Fruit fly (Drosophila melanogaster) whole organism, embryonic: ENCODE data around the gene vsg.

Experiments
- ATbp ChIP-seq: fragments of 200-800 bp; sonication (Bioruptor generic); optimal IDR thresholded peaks from 2 replicates; lab custom pipeline; 2017; ENCODE audit warnings: missing biosample characterization, mild to moderate bottlenecking, missing genetic modification characterization, missing genetic modification reagents
- Abd-B ChIP-seq: fragments of 200-800 bp; sonication (Bioruptor generic); optimal IDR thresholded peaks from 2 replicates; lab custom pipeline; 2018; ENCODE audit warnings: missing biosample characterization, mild to moderate bottlenecking, missing genetic modification characterization, moderate library complexity
- Atf6 ChIP-seq: fragments of 200-800 bp; sonication (Bioruptor generic); IDR thresholded peaks from 2 replicates; pipeline ENCODE4 v1.3.6; 2022; ENCODE audit warnings: missing biosample characterization, missing genetic modification characterization
- B-H1 ChIP-seq: fragments of 200-800 bp; sonication (Bioruptor generic); IDR thresholded peaks from 3 replicates; pipeline ENCODE4 v1.3.6; 2022; ENCODE audit warnings: missing biosample characterization, missing genetic modification characterization
- CG10366 ChIP-seq: fragments of 200-800 bp; sonication (Bioruptor generic); IDR thresholded peaks from 2 replicates; pipeline ENCODE4 v1.3.6; 2022; ENCODE audit warnings: missing biosample characterization, missing genetic modification characterization
- CG10565 ChIP-seq: fragments of 200-800 bp; sonication (Bioruptor generic); optimal IDR thresholded peaks from 3 replicates; lab custom pipeline; 2016; ENCODE audit warnings: missing biosample characterization, mild to moderate bottlenecking, missing genetic modification characterization
- CG11504 ChIP-seq: fragments of 200-800 bp; sonication (Bioruptor generic); optimal IDR thresholded peaks from 3 replicates; lab custom pipeline; 2019; ENCODE audit warnings: missing biosample characterization, mild to moderate bottlenecking, missing genetic modification characterization, moderate library complexity
- CG12155 ChIP-seq: fragments of 200-800 bp; sonication (Bioruptor generic); optimal IDR thresholded peaks from 3 replicates; lab custom pipeline; 2016; ENCODE audit warnings: missing biosample characterization, missing genetic modification characterization
- CG12942 ChIP-seq: fragments of 200-800 bp; sonication (Bioruptor generic); optimal IDR thresholded peaks from 3 replicates; lab custom pipeline; 2016; ENCODE audit warnings: missing biosample characterization, missing genetic modification characterization
- CG13123 ChIP-seq: fragments of 200-800 bp; sonication (Bioruptor generic); optimal IDR thresholded peaks from 2 replicates; lab custom pipeline; 2016; ENCODE audit warnings: missing biosample characterization, missing genetic modification characterization
- CG15073 ChIP-seq: fragments of 200-800 bp; sonication (Bioruptor generic); optimal IDR thresholded peaks from 2 replicates; lab custom pipeline; 2016; ENCODE audit warnings: missing biosample characterization, missing genetic modification characterization
- CG16863 ChIP-seq: fragments of 200-800 bp; sonication (Bioruptor generic); optimal IDR thresholded peaks from 3 replicates; lab custom pipeline; 2016; ENCODE audit warnings: missing biosample characterization, missing genetic modification characterization
- CG2129 ChIP-seq: fragments of 200-800 bp; sonication (Bioruptor generic); IDR thresholded peaks from 2 replicates; pipeline ENCODE4 v1.3.6; 2022; ENCODE audit warnings: missing biosample characterization, missing genetic modification characterization; ENCODE audit not compliant: partially characterized antibody
- CG2199 ChIP-seq: fragments of 200-800 bp; sonication (Bioruptor generic); IDR thresholded peaks from 3 replicates; pipeline ENCODE4 v1.3.6; 2022; ENCODE audit warnings: missing biosample characterization, missing genetic modification characterization
- CG34376 ChIP-seq: fragments of 200-800 bp; sonication (Bioruptor generic); optimal IDR thresholded peaks from 2 replicates; lab custom pipeline; 2018; ENCODE audit warnings: missing biosample characterization, mild to moderate bottlenecking, missing genetic modification characterization
- CG34422 ChIP-seq: fragments of 200-800 bp; sonication (Bioruptor generic); IDR thresholded peaks from 3 replicates; pipeline ENCODE4 v1.3.6; 2022; ENCODE audit warnings: missing biosample characterization, missing genetic modification characterization
- CG5245 ChIP-seq: fragments of 200-800 bp; sonication (Bioruptor generic); optimal IDR thresholded peaks from 3 replicates; lab custom pipeline; 2016; ENCODE audit warnings: missing biosample characterization, missing genetic modification characterization
- CG6175 ChIP-seq: fragments of 200-800 bp; sonication (Bioruptor generic); IDR thresholded peaks from 3 replicates; pipeline ENCODE4 v1.3.6; 2022; ENCODE audit warnings: missing biosample characterization, missing genetic modification characterization
- CG7556 ChIP-seq: fragments of 200-800 bp; sonication (Bioruptor generic); optimal IDR thresholded peaks from 2 replicates; lab custom pipeline; 2017; ENCODE audit warnings: missing biosample characterization, mild to moderate bottlenecking, missing genetic modification characterization
- CG7786 ChIP-seq: fragments of 200-800 bp; sonication (Bioruptor generic); optimal IDR thresholded peaks from 2 replicates; lab custom pipeline; 2016; ENCODE audit warnings: missing biosample characterization, missing genetic modification characterization
- CG7928 ChIP-seq: fragments of 200-800 bp; sonication (Bioruptor generic); optimal IDR thresholded peaks from 2 replicates; lab custom pipeline; 2017; ENCODE audit warnings: missing biosample characterization, mild to moderate bottlenecking, missing genetic modification characterization
- CG7963 ChIP-seq: fragments of 200-800 bp; sonication (Bioruptor generic); IDR thresholded peaks from 3 replicates; pipeline ENCODE4 v1.3.6; 2022; ENCODE audit warnings: missing biosample characterization, missing genetic modification characterization; ENCODE audit not compliant: partially characterized antibody
- Deaf1 ChIP-seq: fragments of 200-800 bp; optimal IDR thresholded peaks from 3 replicates; lab custom pipeline; 2019; ENCODE audit warnings: missing biosample characterization, mild to moderate bottlenecking, missing genetic modification characterization, moderate library complexity
- Dip2 ChIP-seq: fragments of 200-800 bp; sonication (Bioruptor generic); IDR thresholded peaks from 2 replicates; pipeline ENCODE4 v1.3.6; 2022; ENCODE audit warnings: missing biosample characterization, missing genetic modification characterization
- E2f2 ChIP-seq: fragments of 200-800 bp; sonication (Bioruptor generic); IDR thresholded peaks from 2 replicates; pipeline ENCODE4 v1.3.6; 2022; ENCODE audit warnings: missing biosample characterization, missing genetic modification characterization
- ERR ChIP-seq: fragments of 200-800 bp; sonication (Bioruptor generic); optimal IDR thresholded peaks from 2 replicates; lab custom pipeline; 2016; ENCODE audit warnings: missing biosample characterization, missing genetic modification characterization
- Hsf ChIP-seq: fragments of 200-800 bp; sonication (Bioruptor generic); optimal IDR thresholded peaks from 3 replicates; lab custom pipeline; 2016; ENCODE audit warnings: missing biosample characterization, missing genetic modification characterization
- Jarid2 ChIP-seq: fragments of 200-800 bp; sonication (Bioruptor generic); optimal IDR thresholded peaks from 3 replicates; lab custom pipeline; 2017; ENCODE audit warnings: mild to moderate bottlenecking, missing biosample characterization, missing genetic modification reagents, missing genetic modification characterization
- Lim3 ChIP-seq: fragments of 200-800 bp; sonication (Bioruptor generic); IDR thresholded peaks from 2 replicates; pipeline ENCODE4 v1.3.6; 2022; ENCODE audit warnings: missing biosample characterization, missing genetic modification characterization
- NK7.1 ChIP-seq: fragments of 200-800 bp; sonication (Bioruptor generic); optimal IDR thresholded peaks from 3 replicates; lab custom pipeline; 2016; ENCODE audit warnings: missing biosample characterization, missing genetic modification characterization
- NfI ChIP-seq: fragments of 200-800 bp; sonication (Bioruptor generic); optimal IDR thresholded peaks from 3 replicates; lab custom pipeline; 2018; ENCODE audit warnings: missing biosample characterization, mild to moderate bottlenecking, missing genetic modification characterization, moderate library complexity
- Rx ChIP-seq: fragments of 200-800 bp; sonication (Bioruptor generic); IDR thresholded peaks from 2 replicates; pipeline ENCODE4 v1.3.6; 2022; ENCODE audit warnings: missing biosample characterization, missing genetic modification characterization
- Sox102F ChIP-seq: fragments of 200-800 bp; sonication (Bioruptor generic); optimal IDR thresholded peaks from 2 replicates; lab custom pipeline; 2018; ENCODE audit warnings: missing biosample characterization, mild to moderate bottlenecking, missing genetic modification characterization, moderate library complexity
- Vsx1 ChIP-seq: fragments of 200-800 bp; sonication (Bioruptor generic); optimal IDR thresholded peaks from 2 replicates; lab custom pipeline; 2017; ENCODE audit warnings: missing biosample characterization, mild to moderate bottlenecking, missing genetic modification characterization, missing genetic modification reagents
- ac ChIP-seq: fragments of 200-800 bp; sonication (Bioruptor generic); optimal IDR thresholded peaks from 3 replicates; lab custom pipeline; 2017; ENCODE audit warnings: missing biosample characterization, mild to moderate bottlenecking, missing genetic modification characterization
- aop ChIP-seq: fragments of 200-800 bp; sonication (Bioruptor generic); IDR thresholded peaks from 2 replicates; pipeline ENCODE4 v1.3.6; 2022; ENCODE audit warnings: missing biosample characterization, missing genetic modification characterization
- ash1 ChIP-seq: fragments of 200-800 bp; sonication (Bioruptor generic); optimal IDR thresholded peaks from 2 replicates; lab custom pipeline; 2018; ENCODE audit warnings: missing biosample characterization, mild to moderate bottlenecking, missing genetic modification characterization
- ato ChIP-seq: fragments of 200-800 bp; sonication (Bioruptor generic); IDR thresholded peaks from 2 replicates; pipeline ENCODE4 v1.3.6; 2022; ENCODE audit warnings: missing biosample characterization, missing genetic modification characterization; ENCODE audit not compliant: partially characterized antibody
- cad ChIP-seq: fragments of >200 bp; optimal IDR thresholded peaks from 2 replicates; lab custom pipeline; 2017; ENCODE audit warnings: missing biosample characterization, missing genetic modification characterization
- dimm ChIP-seq: fragments of 200-800 bp; sonication (Bioruptor generic); IDR thresholded peaks from 2 replicates; pipeline ENCODE4 v1.3.6; 2022; ENCODE audit warnings: missing biosample characterization, missing genetic modification characterization
- eve ChIP-seq, 2 experiments: fragments of >200 bp; optimal IDR thresholded peaks; 2 replicates each; lab custom pipeline; 2017; ENCODE audit warnings: missing biosample characterization in 2 of 2, missing genetic modification characterization in 2 of 2
- eyg ChIP-seq: fragments of 200-800 bp; sonication (Bioruptor generic); optimal IDR thresholded peaks from 3 replicates; lab custom pipeline; 2016; ENCODE audit warnings: missing biosample characterization, missing genetic modification characterization
- fd102C ChIP-seq: fragments of 200-800 bp; sonication (Bioruptor generic); optimal IDR thresholded peaks from 2 replicates; lab custom pipeline; 2018; ENCODE audit warnings: missing biosample characterization, mild to moderate bottlenecking, missing genetic modification characterization, moderate library complexity
- grn ChIP-seq: fragments of 200-800 bp; sonication (Bioruptor generic); optimal IDR thresholded peaks from 3 replicates; lab custom pipeline; 2017; ENCODE audit warnings: missing biosample characterization, missing genetic modification characterization
- lov ChIP-seq, 2 experiments: fragments of 200-800 bp in 1 of 2; fragments of >200 bp in 1 of 2; sonication (Bioruptor generic) in 1 of 2; IDR thresholded peaks in 1 of 2; optimal IDR thresholded peaks in 1 of 2; 2 replicates in 1 of 2; 3 replicates in 1 of 2; pipeline versions ENCODE4 v1.3.6 to Lab custom; 2017 to 2022; ENCODE audit warnings: missing biosample characterization in 1 of 2, missing genetic modification characterization in 1 of 2
- org-1 ChIP-seq: fragments of 200-800 bp; sonication (Bioruptor generic); optimal IDR thresholded peaks from 2 replicates; lab custom pipeline; 2017; ENCODE audit warnings: missing biosample characterization, missing genetic modification characterization
- otp ChIP-seq: fragments of 200-800 bp; sonication (Bioruptor generic); IDR thresholded peaks from 3 replicates; pipeline ENCODE4, ENCODE4 v1.3.6; 2022; ENCODE audit warnings: missing biosample characterization, missing genetic modification characterization
- p53 ChIP-seq: fragments of 200-800 bp; sonication (Bioruptor generic); optimal IDR thresholded peaks from 2 replicates; lab custom pipeline; 2016; ENCODE audit warnings: missing biosample characterization, missing genetic modification characterization
- sens ChIP-seq: fragments of 200-800 bp; sonication (Bioruptor generic); peaks from one replicate; lab custom pipeline; 2016; ENCODE audit warnings: missing biosample characterization, missing genetic modification characterization
- ssp ChIP-seq: fragments of 200-800 bp; sonication (Bioruptor generic); IDR thresholded peaks from 2 replicates; pipeline ENCODE4 v1.3.6; 2022; ENCODE audit warnings: missing biosample characterization, missing genetic modification characterization
- stwl ChIP-seq: fragments of 200-800 bp; sonication (Bioruptor generic); optimal IDR thresholded peaks from 3 replicates; lab custom pipeline; 2018; ENCODE audit warnings: missing biosample characterization, mild to moderate bottlenecking, missing genetic modification characterization, moderate library complexity
- zen2 ChIP-seq: fragments of 200-800 bp; sonication (Bioruptor generic); IDR thresholded peaks from 3 replicates; pipeline ENCODE4 v1.3.6; 2022; ENCODE audit warnings: missing biosample characterization, missing genetic modification characterization; ENCODE audit not compliant: partially characterized antibody

vsg gene

dm6 chr3L:9726707-9727106 lies 12.6 kb downstream of the vsg start, which contains the start of gene Naa60 (continued):
- TF ChIP-seq CG34376 (GFP tag; lab: Kevin White, UChicago) (no peak), ATbp (no peak), eyg (GFP tag; lab: Kevin White, UChicago) (no peak), org-1 (GFP tag; lab: Kevin White, UChicago) (no peak), ash1 (GFP tag; lab: Kevin White, UChicago) (no peak), ERR (GFP tag; lab: Kevin White, UChicago) (no peak), ato (GFP tag; lab: Robert Waterston, UW) (peak; percentile 59; the same call in 1 of the 2 replicates), Deaf1 (tag; lab: Kevin White, UChicago) (no peak), Lim3 (GFP tag; lab: Robert Waterston, UW) (no peak), Rx (GFP tag; lab: Robert Waterston, UW) (no peak), otp (GFP tag; lab: Robert Waterston, UW) (no peak), ssp (no peak), CG15073 (no peak), dimm (no peak), E2f2 (GFP tag; lab: Robert Waterston, UW) (peak; percentile 79), CG11504 (tag; lab: Kevin White, UChicago) (no peak), cad (GFP tag; lab: Kevin White, UChicago) (no peak), zen2 (GFP tag; lab: Robert Waterston, UW) (peak; percentile 89), Dip2 (GFP tag; lab: Robert Waterston, UW) (no peak), NfI (GFP tag; lab: Kevin White, UChicago) (no peak), CG7928 (GFP tag; lab: Kevin White, UChicago) (no peak), CG5245 (GFP tag; lab: Kevin White, UChicago) (no peak), sens (GFP tag; lab: Kevin White, UChicago) (peak; percentile 49), NK7.1 (no peak), fd102C (GFP tag; lab: Kevin White, UChicago) (no peak), aop (no peak), Jarid2 (GFP tag; lab: Kevin White, UChicago) (no peak), CG12155 (GFP tag; lab: Kevin White, UChicago) (no peak), CG7963 (GFP tag; lab: Robert Waterston, UW) (peak; percentile 59; the same call in 2 of the 3 replicates), Abd-B (GFP tag; lab: Kevin White, UChicago) (no peak), CG2199 (GFP tag; lab: Robert Waterston, UW) (no peak), CG13123 (GFP tag; lab: Kevin White, UChicago) (no peak), CG12942 (GFP tag; lab: Kevin White, UChicago) (no peak), CG16863 (no peak), CG10366 (GFP tag; lab: Robert Waterston, UW) (no peak), Atf6 (GFP tag; lab: Robert Waterston, UW) (no peak), p53 (GFP tag; lab: Kevin White, UChicago) (no peak), CG10565 (GFP tag; lab: Kevin White, UChicago) (no peak), eve (GFP tag; optimal IDR thresholded peaks at IDR 0.05; lab: Kevin White, UChicago) (no peak), lov (optimal IDR thresholded peaks at IDR 0.05; lab: Kevin White, UChicago) (no peak), lov (GFP tag; IDR thresholded peaks at IDR 0.05; lab: Robert Waterston, UW) (no peak), CG34422 (GFP tag; lab: Robert Waterston, UW) (peak; percentile 49; the same call in 1 of the 3 replicates), B-H1 (no peak), Hsf (no peak), CG2129 (GFP tag; lab: Robert Waterston, UW) (peak; percentile 74), CG7556 (GFP tag; lab: Kevin White, UChicago) (no peak), stwl (tag; lab: Kevin White, UChicago) (peak; percentile 57), ac (GFP tag; lab: Kevin White, UChicago) (no peak), CG6175 (GFP tag; lab: Robert Waterston, UW) (no peak), Vsx1 (GFP tag; lab: Kevin White, UChicago) (no peak), Sox102F (GFP tag; lab: Kevin White, UChicago) (no peak), CG7786 (GFP tag; lab: Kevin White, UChicago) (no peak), grn (no peak)
